Fruit fly (Drosophila melanogaster) whole organism, pupa: ENCODE data around the gene Ns1.

Experiments
- CG10348 ChIP-seq: fragments of 200-800 bp; sonication (Bioruptor generic); IDR thresholded peaks from 2 replicates; pipeline ENCODE4 v1.3.6; 2022; ENCODE audit warnings: missing biosample characterization, missing genetic modification characterization
- CG12605 ChIP-seq: fragments of 200-800 bp; sonication (Bioruptor generic); IDR thresholded peaks from 2 replicates; pipeline ENCODE4 v1.3.6; 2022; ENCODE audit warnings: missing biosample characterization, missing genetic modification characterization
- CG13204 ChIP-seq: fragments of 200-800 bp; sonication (Bioruptor generic); optimal IDR thresholded peaks from 2 replicates; lab custom pipeline; 2018; ENCODE audit warnings: missing biosample characterization, mild to moderate bottlenecking, missing genetic modification characterization, moderate library complexity
- CG17806 ChIP-seq: fragments of 200-800 bp; sonication (Bioruptor generic); optimal IDR thresholded peaks from 2 replicates; lab custom pipeline; 2018; ENCODE audit warnings: missing biosample characterization, mild to moderate bottlenecking, missing genetic modification characterization, moderate library complexity
- CG4496 ChIP-seq: fragments of 200-800 bp; sonication (Bioruptor generic); IDR thresholded peaks from 3 replicates; pipeline ENCODE4 v1.3.6; 2022; ENCODE audit warnings: missing biosample characterization, missing genetic modification characterization
- CG8159 ChIP-seq: fragments of 200-800 bp; sonication (Bioruptor generic); optimal IDR thresholded peaks from 3 replicates; lab custom pipeline; 2018; ENCODE audit warnings: missing biosample characterization, mild to moderate bottlenecking, missing genetic modification characterization, moderate library complexity
- CG8301 ChIP-seq: fragments of 200-800 bp; sonication (Bioruptor generic); optimal IDR thresholded peaks from 2 replicates; lab custom pipeline; 2018; ENCODE audit warnings: missing biosample characterization, mild to moderate bottlenecking, missing genetic modification characterization
- CG9948 ChIP-seq: fragments of 200-800 bp; sonication (Bioruptor generic); optimal IDR thresholded peaks from 2 replicates; lab custom pipeline; 2018; ENCODE audit warnings: missing biosample characterization, mild to moderate bottlenecking, missing genetic modification characterization, moderate library complexity
- EcR ChIP-seq: fragments of 200-800 bp; sonication (Bioruptor generic); optimal IDR thresholded peaks from 3 replicates; lab custom pipeline; 2019; ENCODE audit warnings: missing biosample characterization, missing genetic modification characterization, mild to moderate bottlenecking, moderate library complexity, missing genetic modification reagents
- Pif1A ChIP-seq: fragments of 200-800 bp; sonication (Bioruptor generic); optimal IDR thresholded peaks from 3 replicates; lab custom pipeline; 2016; ENCODE audit warnings: missing biosample characterization, missing genetic modification characterization
- Snoo ChIP-seq: fragments of 200-800 bp; sonication (Bioruptor generic); optimal IDR thresholded peaks from 3 replicates; lab custom pipeline; 2017; ENCODE audit warnings: missing biosample characterization, mild to moderate bottlenecking, missing genetic modification characterization, inconsistent platforms
- fd96Ca ChIP-seq: fragments of 200-800 bp; sonication (Bioruptor generic); IDR thresholded peaks from 3 replicates; pipeline ENCODE4 v1.3.6; 2022; ENCODE audit warnings: missing biosample characterization, missing genetic modification characterization
- gl ChIP-seq: fragments of 200-800 bp; sonication (Bioruptor generic); optimal IDR thresholded peaks from 2 replicates; lab custom pipeline; 2018; ENCODE audit warnings: missing biosample characterization, mild to moderate bottlenecking, missing genetic modification characterization
- rn ChIP-seq: fragments of 200-800 bp; sonication (Bioruptor generic); IDR thresholded peaks from 2 replicates; pipeline ENCODE4 v1.3.6; 2022; ENCODE audit warnings: missing biosample characterization, missing genetic modification characterization

DNA sequence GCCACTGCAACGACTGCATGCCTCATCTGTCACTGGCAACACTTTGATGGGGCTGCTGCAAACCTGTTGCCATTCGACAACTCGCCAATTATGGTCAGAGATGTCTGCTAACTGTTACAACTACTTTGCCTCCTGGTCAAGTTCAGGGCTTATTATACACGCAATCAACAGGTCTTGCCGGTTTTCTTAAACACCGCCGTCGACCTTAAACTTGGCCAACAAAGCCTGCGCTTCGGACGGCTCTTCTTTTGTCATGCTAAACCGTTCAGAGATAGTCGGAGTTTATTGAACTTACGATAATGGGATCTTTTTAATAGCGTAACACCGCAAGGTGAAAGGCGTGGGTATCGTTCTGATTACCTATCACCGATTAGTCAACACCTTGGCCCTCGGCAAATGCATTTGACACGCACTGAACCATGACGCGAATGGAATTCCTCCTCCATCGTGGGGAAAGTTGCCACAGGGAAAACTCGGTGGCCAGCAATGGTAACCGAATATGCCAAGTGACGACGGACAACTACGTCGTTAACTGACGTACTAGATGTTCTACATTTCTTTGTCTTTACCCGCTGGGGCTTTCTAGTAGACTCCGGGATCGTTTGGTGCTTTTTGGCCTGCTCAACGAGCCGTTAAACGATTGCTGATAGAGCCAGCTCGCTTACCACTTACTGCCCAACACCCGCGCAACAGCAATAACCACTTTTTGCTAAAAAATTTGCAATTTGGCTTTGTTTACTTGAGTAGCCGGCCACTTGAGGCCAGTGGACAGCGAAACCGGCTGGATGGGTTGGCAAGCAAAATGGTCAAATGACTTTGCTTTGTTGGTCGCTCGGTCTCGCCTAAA is 38.6 kb upstream of the Ns1 start:
- no peak for TF ChIP-seq CG9948 (tag; lab: Kevin White, UChicago)
- TF ChIP-seq rn: no peak
- TF ChIP-seq fd96Ca (GFP tag; lab: Robert Waterston, UW): no peak
- TF ChIP-seq CG8159 (tag; lab: Kevin White, UChicago): no peak
- no peak for TF ChIP-seq gl (tag; lab: Kevin White, UChicago)
- no peak for TF ChIP-seq CG13204 (GFP tag; lab: Kevin White, UChicago)
- no peak for TF ChIP-seq CG12605 (GFP tag; lab: Robert Waterston, UW)
- no peak for TF ChIP-seq CG8301 (tag; lab: Kevin White, UChicago)
- TF ChIP-seq CG17806 (tag; lab: Kevin White, UChicago): no peak
- no peak for TF ChIP-seq Pif1A
- no peak for TF ChIP-seq CG4496
- no peak for TF ChIP-seq CG10348 (GFP tag; lab: Robert Waterston, UW)
- no peak for TF ChIP-seq Snoo (tag; lab: Kevin White, UChicago)
- peak; percentile 96 for TF ChIP-seq EcR (GFP tag; lab: Kevin White, UChicago)
